Fruit fly (Drosophila melanogaster): Measurements from ENCODE around the gene CG44774.

Gene CG44774

dm6 chrX:4918228-4919022, 19.5 kb downstream of the CG44774 start, which contains the start of the genes CG4041 and Hgsnat (continued):
- TF ChIP-seq TFAM (GFP tag; optimal IDR thresholded peaks at IDR 0.05) (no peak), CG4707 (GFP tag; optimal IDR thresholded peaks at IDR 0.05) (no peak), CG33213 (GFP tag; optimal IDR thresholded peaks at IDR 0.05) (no peak), CG18262 (tag; optimal IDR thresholded peaks at IDR 0.05) (no peak), Deaf1 (tag; optimal IDR thresholded peaks at IDR 0.05) (no peak), repo (GFP tag; optimal IDR thresholded peaks at IDR 0.05) (no peak), Awh (GFP tag; IDR thresholded peaks at IDR 0.05) (no peak), lilli (GFP tag; optimal IDR thresholded peaks at IDR 0.05) (peak; percentile 43), CG12769 (tag; optimal IDR thresholded peaks at IDR 0.05) (no peak), CG2116 (GFP tag; optimal IDR thresholded peaks at IDR 0.05) (peak; percentile 45), D19B (GFP tag; optimal IDR thresholded peaks at IDR 0.05) (no peak), Nf-YB (GFP tag; optimal IDR thresholded peaks at IDR 0.05) (no peak), wor (GFP tag; IDR thresholded peaks at IDR 0.05) (no peak), CG13123 (GFP tag; optimal IDR thresholded peaks at IDR 0.05) (no peak), gce (GFP tag; IDR thresholded peaks at IDR 0.05) (no peak), CG1647 (GFP tag; optimal IDR thresholded peaks at IDR 0.05) (no peak), Antp (GFP tag; optimal IDR thresholded peaks at IDR 0.05) (no peak), ems (GFP tag; optimal IDR thresholded peaks at IDR 0.05) (no peak), Hr3 (GFP tag; optimal IDR thresholded peaks at IDR 0.05) (peak; percentile 4), unc-4 (GFP tag; IDR thresholded peaks at IDR 0.05; ENCODE audit: partially characterized antibody) (no peak), sens (GFP tag) (peak; percentile 74), ci (GFP tag; IDR thresholded peaks at IDR 0.05) (no peak), CG8765 (GFP tag; IDR thresholded peaks at IDR 0.05) (no peak), yki (optimal IDR thresholded peaks at IDR 0.05) (no peak), tio (GFP tag; optimal IDR thresholded peaks at IDR 0.05) (no peak), CG13287 (GFP tag; IDR thresholded peaks at IDR 0.05; ENCODE audit: partially characterized antibody) (no peak), Dip3 (GFP tag; optimal IDR thresholded peaks at IDR 0.05) (peak; percentile 14), CG4617 (GFP tag; optimal IDR thresholded peaks at IDR 0.05; ENCODE audit: borderline replicate concordance) (no peak), stc (GFP tag; IDR thresholded peaks at IDR 0.05) (no peak), CG12155 (GFP tag; optimal IDR thresholded peaks at IDR 0.05) (peak; percentile 17), Jarid2 (GFP tag; optimal IDR thresholded peaks at IDR 0.05) (no peak), CG15696 (tag; optimal IDR thresholded peaks at IDR 0.05) (no peak), Hand (GFP tag; optimal IDR thresholded peaks at IDR 0.05) (no peak), Poxn (GFP tag; IDR thresholded peaks at IDR 0.05) (no peak), Neu2 (GFP tag; optimal IDR thresholded peaks at IDR 0.05; ENCODE audit: borderline replicate concordance) (no peak), CG16863 (GFP tag; optimal IDR thresholded peaks at IDR 0.05) (no peak), gsb-n (tag; optimal IDR thresholded peaks at IDR 0.05) (no peak), CG9727 (GFP tag; optimal IDR thresholded peaks at IDR 0.05) (peak; percentile 23), CG14965 (GFP tag; optimal IDR thresholded peaks at IDR 0.05; ENCODE audit: borderline replicate concordance) (no peak), C15 (GFP tag; IDR thresholded peaks at IDR 0.05) (no peak), Blimp-1 (GFP tag; optimal IDR thresholded peaks at IDR 0.05) (no peak), mirr (GFP tag; optimal IDR thresholded peaks at IDR 0.05) (no peak), Oaz (GFP tag; IDR thresholded peaks at IDR 0.05) (no peak), luna (GFP tag; optimal IDR thresholded peaks at IDR 0.05) (no peak), oc (tag; optimal IDR thresholded peaks at IDR 0.05) (no peak), CG30431 (GFP tag; optimal IDR thresholded peaks at IDR 0.05) (no peak), sc (optimal IDR thresholded peaks at IDR 0.05) (no peak), sc (GFP tag; optimal IDR thresholded peaks at IDR 0.05) (no peak), Lhr (GFP tag; optimal IDR thresholded peaks at IDR 0.05) (no peak), CG6272 (GFP tag; IDR thresholded peaks at IDR 0.05) (no peak), zen (tag; optimal IDR thresholded peaks at IDR 0.05) (no peak)
